Worm (Caenorhabditis elegans) whole organism, dauer: ENCODE measurements around the gene F19G12.9.
"Not testable (repeated sequence)": the region's sequence is repeated elsewhere in the genome, so short reads cannot be mapped to it uniquely, and the experiment has no call there.

Source experiments
- unc-62 ChIP-seq: sonication (generic microtip); optimal IDR thresholded peaks from 2 replicates; lab custom pipeline; 2017; ENCODE audit warnings: missing biosample characterization, missing genetic modification reagents, missing genetic modification characterization

F19G12.9 gene

ce11 chrX:1419163-1419696 is at the start of gene F19G12.9:
Gene F19G12.9, plus strand, starts transcription at chrX:1419213.
- no peak for TF ChIP-seq unc-62 (GFP tag; lab: Kevin White, UChicago)

DNA sequence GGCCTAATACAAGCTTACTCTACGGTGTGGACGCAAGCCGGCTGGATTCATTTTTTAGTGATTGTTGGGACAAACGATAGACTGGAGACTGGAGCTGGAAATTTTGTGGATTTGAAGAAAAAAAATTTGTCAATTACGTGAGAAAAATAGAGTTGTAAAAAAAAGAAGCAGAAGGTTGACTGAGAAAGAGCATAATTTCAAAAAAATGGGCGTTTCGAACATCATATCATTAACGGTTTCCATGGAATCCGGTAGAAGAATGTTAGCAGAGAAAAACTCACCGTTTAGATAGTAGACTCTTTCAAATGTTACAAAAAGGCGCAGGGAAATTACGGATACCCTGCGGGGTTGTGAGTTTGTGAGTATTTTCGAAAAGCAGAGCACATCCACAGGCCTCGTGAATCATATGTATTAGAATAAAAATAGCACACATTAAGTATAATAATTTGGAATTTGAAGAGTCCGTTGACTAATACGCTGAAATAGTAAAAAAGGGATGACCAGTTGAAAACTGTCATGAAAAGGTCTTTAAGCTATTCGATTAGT is 48.2 kb upstream of the F19G12.9 start, which contains the start of gene F56C3.7:
F56C3.7 (minus strand) TSS at position 51 of the 546 bp plus-strand sequence.
- no peak for TF ChIP-seq unc-62 (GFP tag; lab: Kevin White, UChicago)

DNA sequence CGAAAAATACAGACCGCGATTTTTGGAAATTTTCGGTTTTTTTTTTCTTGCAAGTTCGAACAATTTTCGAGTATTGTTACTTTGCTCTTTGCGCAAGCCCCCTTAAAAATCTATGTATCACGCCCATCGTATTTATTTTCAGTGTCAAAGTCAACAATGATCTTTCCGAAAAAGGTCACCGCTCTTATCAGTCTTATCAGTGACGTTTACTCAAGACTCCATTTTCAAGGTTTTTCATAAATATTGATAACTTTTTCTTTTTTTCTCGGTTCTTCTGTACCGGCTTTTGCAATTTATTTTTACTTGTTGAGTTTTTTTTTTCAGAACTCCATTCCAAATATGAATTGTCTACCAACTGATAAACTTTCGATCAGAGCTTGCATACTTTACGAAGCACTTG is 47.3 kb upstream of the F19G12.9 start, which contains the start of gene fbxa-190:
fbxa-190 (plus strand) TSS at position 325 of the 400 bp plus-strand sequence.
- TF ChIP-seq unc-62 (GFP tag; lab: Kevin White, UChicago) = no peak

ce11 chrX:1372464-1372863 is 46.5 kb upstream of the F19G12.9 start:
- no peak for TF ChIP-seq unc-62 (GFP tag; lab: Kevin White, UChicago)

- TF ChIP-seq unc-62 (GFP tag; lab: Kevin White, UChicago) = no peak
Measured at ce11 chrX:1379391-1379790, 39.6 kb upstream of the F19G12.9 start.

- TF ChIP-seq unc-62 (GFP tag; lab: Kevin White, UChicago) = no peak
Measured at ce11 chrX:1381565-1381964, 37.4 kb upstream of the F19G12.9 start, which contains the start of gene F56C3.10. Gene F56C3.10, minus strand, starts transcription at chrX:1381665.

- no peak for TF ChIP-seq unc-62 (GFP tag; lab: Kevin White, UChicago)
Measured at ce11 chrX:1383546-1383945, 35.5 kb upstream of the F19G12.9 start.

DNA sequence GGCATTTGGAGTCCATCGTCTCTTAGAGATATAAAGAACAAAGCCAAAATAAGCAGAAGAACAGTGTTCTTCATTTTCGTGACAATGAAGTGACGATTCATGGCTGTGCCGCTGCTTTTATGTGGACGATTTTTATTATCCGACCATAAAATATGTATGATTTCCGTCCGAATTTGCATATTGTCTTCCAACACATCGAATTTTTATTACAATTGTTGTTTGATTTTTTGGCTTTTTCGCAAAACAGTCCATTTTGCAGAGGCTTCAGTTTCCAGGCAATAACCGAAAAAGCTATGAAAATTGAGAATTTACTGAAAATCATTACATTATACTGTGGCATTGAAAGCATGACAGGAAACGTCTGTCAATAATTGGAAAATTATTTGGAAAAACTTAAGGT is 34.5 kb upstream of the F19G12.9 start, which contains the start of gene F56C3.8:
F56C3.8 (minus strand) TSS at position 101 of the 400 bp plus-strand sequence.
- TF ChIP-seq unc-62 (GFP tag; lab: Kevin White, UChicago) = no peak

- TF ChIP-seq unc-62 (GFP tag; lab: Kevin White, UChicago) = no peak
Measured at ce11 chrX:1386893-1387367, 32.1 kb upstream of the F19G12.9 start, which contains the start of gene F56C3.1. Gene F56C3.1, plus strand, starts transcription at chrX:1387317.

DNA sequence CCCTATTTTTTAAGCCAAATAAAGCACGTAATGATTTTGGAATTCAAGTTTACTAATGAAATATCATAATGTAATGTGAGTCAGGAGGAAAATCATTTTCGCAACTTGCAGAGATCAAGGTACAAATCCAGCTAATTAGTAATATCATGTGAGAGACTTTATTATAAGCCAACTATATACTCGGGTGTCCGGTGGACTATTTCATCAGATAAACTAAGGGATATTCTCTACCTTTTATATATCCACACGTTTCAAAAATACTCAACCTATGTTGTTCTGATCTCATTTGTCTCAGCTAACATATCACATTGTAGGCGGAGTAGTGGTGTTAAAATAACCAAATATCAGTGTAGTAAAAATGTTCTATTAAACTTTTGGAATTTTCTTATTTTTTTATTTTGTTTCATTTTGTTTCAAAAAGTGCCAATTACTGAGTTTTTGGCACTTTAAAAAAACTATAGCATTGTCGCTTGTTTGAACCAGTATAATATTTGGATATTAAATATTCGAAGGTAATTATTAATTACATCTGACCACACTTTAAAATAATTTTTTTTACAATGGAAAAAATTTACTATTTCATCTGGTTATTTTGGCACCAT is 29.5 kb upstream of the F19G12.9 start:
- no peak for TF ChIP-seq unc-62 (GFP tag; lab: Kevin White, UChicago)

- TF ChIP-seq unc-62 (GFP tag; lab: Kevin White, UChicago) = no peak
Measured at ce11 chrX:1393891-1394290, 25.1 kb upstream of the F19G12.9 start, which contains the start of gene F56C3.9. Gene F56C3.9, minus strand, starts transcription at chrX:1393991.

DNA sequence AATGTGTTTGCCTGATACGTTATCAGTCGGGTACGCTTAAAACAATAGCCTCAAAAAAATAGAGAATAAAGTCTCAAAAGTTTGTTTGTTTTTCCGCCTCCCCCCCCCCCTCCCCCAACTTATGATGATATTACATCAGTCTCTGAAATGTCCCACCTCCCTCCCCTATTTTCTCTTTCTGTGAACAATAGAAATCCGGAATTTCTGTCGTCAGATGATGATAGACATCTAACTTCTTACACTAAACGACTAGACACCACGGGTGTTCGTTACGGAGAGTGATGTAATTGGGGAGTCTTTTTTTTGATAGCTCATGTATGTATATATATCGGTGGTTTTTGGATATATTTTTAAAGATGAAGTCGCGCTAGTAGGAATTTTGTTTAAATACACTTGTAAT is 24.6 kb upstream of the F19G12.9 start:
- no peak for TF ChIP-seq unc-62 (GFP tag; lab: Kevin White, UChicago)

DNA sequence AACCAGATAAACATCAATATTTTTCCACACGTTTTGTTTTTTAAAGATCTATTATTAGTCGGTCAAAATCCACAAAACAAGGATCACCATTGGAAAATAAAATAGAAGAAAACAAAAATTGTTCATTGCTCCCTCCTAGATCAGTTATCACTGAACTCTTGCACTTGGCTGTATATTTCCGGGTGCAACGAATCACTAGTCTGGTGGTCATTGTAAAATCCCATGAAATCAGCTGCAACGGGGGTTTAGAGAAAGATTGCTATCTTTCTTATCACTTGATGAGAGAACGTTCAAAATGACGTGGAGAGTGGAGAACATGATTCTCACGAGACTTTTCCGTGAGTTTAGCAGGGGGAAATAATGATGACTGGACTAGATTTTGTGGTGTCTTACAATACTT is 23.2 kb upstream of the F19G12.9 start:
- no peak for TF ChIP-seq unc-62 (GFP tag; lab: Kevin White, UChicago)

ce11 chrX:1397516-1397915 is 21.5 kb upstream of the F19G12.9 start, which contains the start of gene H39E20.1:
Gene H39E20.1, minus strand, starts transcription at chrX:1397616.
- no peak for TF ChIP-seq unc-62 (GFP tag; lab: Kevin White, UChicago)

ce11 chrX:1401259-1401658 is 17.8 kb upstream of the F19G12.9 start, which contains the start of gene ZK402.5:
Gene ZK402.5, minus strand, starts transcription at chrX:1401359.
- TF ChIP-seq unc-62 (GFP tag; lab: Kevin White, UChicago) = no peak

DNA sequence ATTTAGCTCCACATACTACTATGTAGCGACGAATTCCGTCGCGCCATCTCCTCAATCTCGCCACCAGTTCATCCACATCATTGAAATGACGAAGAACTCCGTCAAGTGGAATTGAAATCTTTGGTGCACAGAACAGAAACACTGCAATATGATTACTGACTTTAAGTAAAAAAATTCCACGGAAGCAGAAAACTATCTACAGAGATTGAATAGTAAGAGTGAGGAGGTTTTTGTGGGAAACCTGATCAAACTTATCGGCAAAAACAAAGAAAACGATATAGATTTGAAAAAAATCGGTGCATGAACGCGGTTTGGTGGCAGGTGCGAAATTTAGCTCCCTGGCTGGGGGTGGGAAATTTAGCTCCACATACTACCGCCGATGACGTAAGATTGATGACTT is 15.6 kb upstream of the F19G12.9 start, which contains the start of gene ZK402.2:
ZK402.2 (plus strand) TSS at position 301 of the 400 bp plus-strand sequence.
- TF ChIP-seq unc-62 (GFP tag; lab: Kevin White, UChicago) = not testable (repeated sequence)
